Worm (Caenorhabditis elegans): ENCODE results near the gene ptd-2.

Gene ptd-2

ce11 chrV:9213554-9213953 is 36.5 kb upstream of the ptd-2 start, which contains the start of gene mdt-27:
Gene mdt-27, minus strand, starts transcription at chrV:9213654.
- TF ChIP-seq elt-1 (tag; optimal IDR thresholded peaks at IDR 0.05): no peak
- no peak for TF ChIP-seq nhr-6 (tag; optimal IDR thresholded peaks at IDR 0.05)

ce11 chrV:9217158-9217557 is 32.9 kb upstream of the ptd-2 start, which contains the start of gene pacs-1:
Gene pacs-1, minus strand, starts transcription at chrV:9217258.
- TF ChIP-seq mdl-1 (tag; optimal IDR thresholded peaks at IDR 0.05) (no peak), zag-1 (tag; optimal IDR thresholded peaks at IDR 0.05) (no peak)

DNA sequence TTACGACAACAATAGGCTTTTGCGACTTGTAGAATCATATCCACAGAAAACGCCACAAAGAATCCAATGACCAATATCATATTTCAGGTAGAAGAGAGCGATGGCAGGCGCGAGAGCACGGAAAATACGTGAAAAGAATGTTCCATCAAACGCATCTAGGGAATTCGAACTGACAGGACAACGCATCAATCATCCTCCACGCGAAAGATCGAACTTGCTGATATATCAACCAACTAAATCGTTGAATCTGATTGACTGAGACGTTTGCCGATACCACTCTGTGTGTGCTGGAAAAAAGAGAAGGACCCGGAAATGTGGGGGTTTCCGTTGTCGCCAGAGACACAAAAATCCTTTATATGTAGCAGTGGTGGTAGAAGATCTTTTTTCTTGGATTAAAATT is 31.8 kb upstream of the ptd-2 start:
- peak; percentile 72 for TF ChIP-seq mab-5 (tag; optimal IDR thresholded peaks at IDR 0.05)
- peak; percentile 45 for TF ChIP-seq nhr-23 (tag; optimal IDR thresholded peaks at IDR 0.05)
- TF ChIP-seq sma-3 (GFP tag; optimal IDR thresholded peaks at IDR 0.05): no peak
- TF ChIP-seq ama-1 (optimal IDR thresholded peaks at IDR 0.05): no peak
- TF ChIP-seq nhr-21 (tag; optimal IDR thresholded peaks at IDR 0.05): no peak
- TF ChIP-seq nhr-77 (tag; optimal IDR thresholded peaks at IDR 0.05): no peak
- no peak for TF ChIP-seq elt-3 (tag; optimal IDR thresholded peaks at IDR 0.05)
- no peak for TF ChIP-seq ceh-82 (tag; optimal IDR thresholded peaks at IDR 0.05)
- peak; percentile 8 for TF ChIP-seq crh-2 (tag; optimal IDR thresholded peaks at IDR 0.05)
- no peak for TF ChIP-seq unc-39 (tag; optimal IDR thresholded peaks at IDR 0.05)
- TF ChIP-seq unc-55 (GFP tag; optimal IDR thresholded peaks at IDR 0.05): peak; percentile 48
- no peak for TF ChIP-seq ZK546.5 (tag; optimal IDR thresholded peaks at IDR 0.05)
- peak; percentile 38 for TF ChIP-seq sma-9 (GFP tag; optimal IDR thresholded peaks at IDR 0.05)
- TF ChIP-seq sma-9 (tag; optimal IDR thresholded peaks at IDR 0.05): no peak
- TF ChIP-seq ztf-11 (tag; optimal IDR thresholded peaks at IDR 0.05): no peak
- TF ChIP-seq R02D3.7 (tag; optimal IDR thresholded peaks at IDR 0.05): no peak
- no peak for TF ChIP-seq egl-27 (tag; optimal IDR thresholded peaks at IDR 0.05)
- TF ChIP-seq elt-1 (tag; optimal IDR thresholded peaks at IDR 0.05): no peak
- TF ChIP-seq nhr-237 (tag; optimal IDR thresholded peaks at IDR 0.05): no peak
- TF ChIP-seq zag-1 (tag; optimal IDR thresholded peaks at IDR 0.05): no peak
- no peak for TF ChIP-seq ztf-4 (tag; optimal IDR thresholded peaks at IDR 0.05)

DNA sequence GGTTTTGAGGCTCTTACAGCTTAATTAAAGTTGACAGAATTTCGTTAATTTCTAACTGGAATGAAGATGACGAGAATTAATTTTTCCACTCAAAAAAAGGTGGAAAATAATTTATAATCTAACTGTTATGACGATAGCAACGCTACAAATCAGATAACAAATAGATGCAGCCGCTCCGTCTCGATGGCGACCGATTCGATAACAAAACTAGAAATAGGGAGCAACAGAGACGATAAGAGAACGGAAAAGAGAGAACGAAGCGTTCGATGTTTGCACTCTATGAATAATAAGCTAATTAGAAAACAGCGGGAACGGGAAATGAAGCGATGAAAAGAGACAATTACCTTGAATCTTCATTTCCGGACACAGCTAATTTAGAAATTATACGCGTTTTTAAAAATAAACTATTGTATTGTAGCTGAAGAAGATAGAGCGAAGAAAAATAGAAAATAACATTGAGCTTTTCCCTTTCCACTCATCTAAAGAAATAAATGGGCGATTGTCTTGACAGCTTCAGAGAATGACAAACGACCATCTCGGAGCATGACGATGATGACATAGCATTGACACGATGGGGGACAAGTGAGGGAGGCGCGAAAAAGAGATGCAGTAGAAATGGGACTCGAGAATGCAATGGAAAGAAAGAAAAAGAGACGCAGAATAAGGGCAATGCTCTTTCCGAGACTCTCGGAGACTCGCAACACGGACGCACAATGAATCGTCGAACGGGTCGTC is 31.2 kb upstream of the ptd-2 start:
- no peak for TF ChIP-seq gmeb-1 (tag; optimal IDR thresholded peaks at IDR 0.05)
- no peak for TF ChIP-seq ceh-16 (tag; optimal IDR thresholded peaks at IDR 0.05)
- TF ChIP-seq alr-1 (tag; optimal IDR thresholded peaks at IDR 0.05): no peak
- peak; percentile 65 for TF ChIP-seq unc-62 (GFP tag; optimal IDR thresholded peaks at IDR 0.05)
- no peak for TF ChIP-seq nhr-77 (tag; optimal IDR thresholded peaks at IDR 0.05)
- no peak for TF ChIP-seq aly-2 (tag; optimal IDR thresholded peaks at IDR 0.05)
- no peak for TF ChIP-seq nhr-12 (tag; optimal IDR thresholded peaks at IDR 0.05)
- no peak for TF ChIP-seq nhr-23 (tag; optimal IDR thresholded peaks at IDR 0.05)
- TF ChIP-seq nhr-237 (tag; optimal IDR thresholded peaks at IDR 0.05): no peak
- no peak for TF ChIP-seq nhr-10 (tag; optimal IDR thresholded peaks at IDR 0.05)
- TF ChIP-seq crh-2 (tag; optimal IDR thresholded peaks at IDR 0.05): peak; percentile 32
- TF ChIP-seq sma-3 (GFP tag; optimal IDR thresholded peaks at IDR 0.05): no peak
- peak; percentile 33 for TF ChIP-seq unc-55 (GFP tag; optimal IDR thresholded peaks at IDR 0.05)
- TF ChIP-seq sem-4 (tag; optimal IDR thresholded peaks at IDR 0.05): no peak
- TF ChIP-seq lsy-2 (tag; optimal IDR thresholded peaks at IDR 0.05): peak in 1 of 2 experiments; percentile 53
- TF ChIP-seq skn-1 (tag; optimal IDR thresholded peaks at IDR 0.05): no peak
- TF ChIP-seq F13H6.1 (tag; optimal IDR thresholded peaks at IDR 0.05): peak; percentile 2
- no peak for TF ChIP-seq nhr-6 (tag; optimal IDR thresholded peaks at IDR 0.05)
- TF ChIP-seq ztf-4 (tag; optimal IDR thresholded peaks at IDR 0.05): no peak
- TF ChIP-seq zag-1 (tag; optimal IDR thresholded peaks at IDR 0.05): peak; percentile 39
- no peak for TF ChIP-seq dmd-4 (tag; optimal IDR thresholded peaks at IDR 0.05)
- peak; percentile 53 for TF ChIP-seq C34F6.9 (tag; optimal IDR thresholded peaks at IDR 0.05)
- no peak for TF ChIP-seq nhr-11 (tag; optimal IDR thresholded peaks at IDR 0.05)
- TF ChIP-seq lin-39 (tag; optimal IDR thresholded peaks at IDR 0.05): peak; percentile 70
- peak; percentile 81 for TF ChIP-seq mab-5 (tag; optimal IDR thresholded peaks at IDR 0.05)
- no peak for TF ChIP-seq snpc-4 (tag; optimal IDR thresholded peaks at IDR 0.05)
- no peak for TF ChIP-seq lin-11 (tag; optimal IDR thresholded peaks at IDR 0.05)
- TF ChIP-seq nhr-129 (tag; optimal IDR thresholded peaks at IDR 0.05): peak; percentile 38
- no peak for TF ChIP-seq mdl-1 (tag; optimal IDR thresholded peaks at IDR 0.05)
- no peak for TF ChIP-seq nhr-25 (tag; optimal IDR thresholded peaks at IDR 0.05)
- no peak for TF ChIP-seq ceh-82 (tag; optimal IDR thresholded peaks at IDR 0.05)
- TF ChIP-seq mbf-1 (tag; optimal IDR thresholded peaks at IDR 0.05): no peak
- TF ChIP-seq peb-1 (tag; optimal IDR thresholded peaks at IDR 0.05): no peak
- no peak for TF ChIP-seq ama-1 (optimal IDR thresholded peaks at IDR 0.05)
- peak; percentile 30 for TF ChIP-seq fos-1 (tag; optimal IDR thresholded peaks at IDR 0.05)
- no peak for TF ChIP-seq lin-13 (GFP tag; optimal IDR thresholded peaks at IDR 0.05)
- TF ChIP-seq elt-3 (tag; optimal IDR thresholded peaks at IDR 0.05): no peak
- no peak for TF ChIP-seq ZK546.5 (tag; optimal IDR thresholded peaks at IDR 0.05)
- TF ChIP-seq ztf-11 (tag; optimal IDR thresholded peaks at IDR 0.05): no peak
- TF ChIP-seq Y55F3AM.14 (GFP tag; optimal IDR thresholded peaks at IDR 0.05): no peak

Data from whole organism, L2 larva.